Fruit fly (Drosophila melanogaster) whole organism, embryonic: ENCODE data around the gene CG43799.

ENCODE experiments used
- Antp ChIP-seq: fragments of 200-800 bp; sonication (Bioruptor generic); optimal IDR thresholded peaks from 3 replicates; lab custom pipeline; 2016; ENCODE audit warnings: missing biosample characterization, missing genetic modification characterization
- Bdp1 ChIP-seq: fragments of 200-800 bp; sonication (Bioruptor generic); optimal IDR thresholded peaks from 3 replicates; lab custom pipeline; 2016; ENCODE audit warnings: missing biosample characterization, missing genetic modification characterization
- CG11560 ChIP-seq: fragments of 200-800 bp; sonication (Bioruptor generic); IDR thresholded peaks from 3 replicates; pipeline ENCODE4 v1.3.6; 2022; ENCODE audit warnings: missing biosample characterization, missing genetic modification characterization
- CG11723 ChIP-seq: fragments of 200-800 bp; sonication (Bioruptor generic); optimal IDR thresholded peaks from 2 replicates; lab custom pipeline; 2017; ENCODE audit warnings: missing biosample characterization, mild to moderate bottlenecking, missing genetic modification characterization
- CG14860 ChIP-seq: fragments of 200-800 bp; sonication (Bioruptor generic); IDR thresholded peaks from 3 replicates; pipeline ENCODE4 v1.3.6; 2022; ENCODE audit warnings: missing biosample characterization, missing genetic modification characterization; ENCODE audit not compliant: partially characterized antibody
- CG16813 ChIP-seq: fragments of 200-800 bp; sonication (Bioruptor generic); IDR thresholded peaks from 3 replicates; pipeline ENCODE4 v1.3.6; 2022; ENCODE audit warnings: missing biosample characterization, missing genetic modification characterization; ENCODE audit not compliant: partially characterized antibody
- CG17829 ChIP-seq: fragments of 200-800 bp; optimal IDR thresholded peaks from 2 replicates; lab custom pipeline; 2019; ENCODE audit warnings: missing biosample characterization, mild to moderate bottlenecking, missing genetic modification characterization, moderate library complexity
- CG18476 ChIP-seq: fragments of 200-800 bp; sonication (Bioruptor generic); optimal IDR thresholded peaks from 2 replicates; lab custom pipeline; 2016; ENCODE audit warnings: missing biosample characterization, mild to moderate bottlenecking, missing genetic modification characterization
- CG2712 ChIP-seq: fragments of 200-800 bp; optimal IDR thresholded peaks from 3 replicates; lab custom pipeline; 2019; ENCODE audit warnings: missing biosample characterization, mild to moderate bottlenecking, missing genetic modification characterization, moderate library complexity
- CG31365 ChIP-seq: fragments of 200-800 bp; sonication (Bioruptor generic); optimal IDR thresholded peaks from 2 replicates; lab custom pipeline; 2018; ENCODE audit warnings: missing biosample characterization, mild to moderate bottlenecking, missing genetic modification characterization
- CG4854 ChIP-seq: fragments of 200-800 bp; sonication (Bioruptor generic); optimal IDR thresholded peaks from 2 replicates; lab custom pipeline; 2016; ENCODE audit warnings: missing biosample characterization, missing genetic modification characterization, inconsistent platforms
- CG5953 ChIP-seq: fragments of 200-800 bp; sonication (Bioruptor generic); IDR thresholded peaks from 2 replicates; pipeline ENCODE4 v1.3.6; 2022; ENCODE audit warnings: missing biosample characterization, missing genetic modification characterization
- CG6765 ChIP-seq: fragments of 200-800 bp; sonication (Bioruptor generic); optimal IDR thresholded peaks from 3 replicates; lab custom pipeline; 2017; ENCODE audit warnings: missing biosample characterization, mild to moderate bottlenecking, missing genetic modification characterization
- CG7556 ChIP-seq: fragments of 200-800 bp; sonication (Bioruptor generic); optimal IDR thresholded peaks from 2 replicates; lab custom pipeline; 2017; ENCODE audit warnings: missing biosample characterization, mild to moderate bottlenecking, missing genetic modification characterization
- CG7839 ChIP-seq: fragments of 200-800 bp; sonication (Bioruptor generic); optimal IDR thresholded peaks from 3 replicates; lab custom pipeline; 2018; ENCODE audit warnings: missing biosample characterization, mild to moderate bottlenecking, missing genetic modification characterization, moderate library complexity
- D19B ChIP-seq: fragments of 200-800 bp; sonication (Bioruptor generic); optimal IDR thresholded peaks from 2 replicates; lab custom pipeline; 2017; ENCODE audit warnings: missing biosample characterization, mild to moderate bottlenecking, missing genetic modification characterization
- Drgx ChIP-seq: fragments of 200-800 bp; sonication (Bioruptor generic); IDR thresholded peaks from 2 replicates; pipeline ENCODE4 v1.3.6; 2022; ENCODE audit warnings: missing biosample characterization, missing genetic modification characterization
- Gug ChIP-seq: fragments of 200-800 bp; sonication (Bioruptor generic); IDR thresholded peaks from 4 replicates; pipeline ENCODE4 v1.3.6; 2022; ENCODE audit warnings: missing biosample characterization, missing genetic modification characterization
- HLH54F ChIP-seq: fragments of 200-800 bp; sonication (Bioruptor generic); optimal IDR thresholded peaks from 3 replicates; lab custom pipeline; 2016; ENCODE audit warnings: missing biosample characterization, missing genetic modification characterization
- Jarid2 ChIP-seq: fragments of 200-800 bp; sonication (Bioruptor generic); optimal IDR thresholded peaks from 3 replicates; lab custom pipeline; 2017; ENCODE audit warnings: mild to moderate bottlenecking, missing biosample characterization, missing genetic modification reagents, missing genetic modification characterization
- Kr ChIP-seq: fragments of 200-800 bp; sonication (Bioruptor generic); optimal IDR thresholded peaks from 2 replicates; lab custom pipeline; 2017; ENCODE audit warnings: missing biosample characterization, mild to moderate bottlenecking, missing genetic modification characterization
- NC2β ChIP-seq: fragments of 200-800 bp; sonication (Bioruptor generic); optimal IDR thresholded peaks from 2 replicates; lab custom pipeline; 2016; ENCODE audit warnings: missing biosample characterization, missing genetic modification characterization
- Nf-YA ChIP-seq: fragments of 200-800 bp; sonication (Bioruptor generic); IDR thresholded peaks from 2 replicates; pipeline ENCODE4 v1.3.6; 2022; ENCODE audit warnings: missing biosample characterization, missing genetic modification characterization
- Oli ChIP-seq: fragments of 200-800 bp; sonication (Bioruptor generic); optimal IDR thresholded peaks from 2 replicates; lab custom pipeline; 2018; ENCODE audit warnings: missing biosample characterization, mild to moderate bottlenecking, missing genetic modification characterization, moderate library complexity
- Optix ChIP-seq: fragments of 200-800 bp; sonication (Bioruptor generic); IDR thresholded peaks from 3 replicates; pipeline ENCODE4 v1.3.6; 2022; ENCODE audit warnings: missing biosample characterization, missing genetic modification characterization
- Ravus ChIP-seq: fragments of 200-800 bp; sonication (Bioruptor generic); IDR thresholded peaks from 2 replicates; pipeline ENCODE4 v1.3.6; 2022; ENCODE audit warnings: missing biosample characterization, missing genetic modification characterization
- Side ChIP-seq: fragments of 200-800 bp; sonication (Bioruptor generic); optimal IDR thresholded peaks from 2 replicates; lab custom pipeline; 2016; ENCODE audit warnings: missing biosample characterization, missing genetic modification characterization
- Sox102F ChIP-seq: fragments of 200-800 bp; sonication (Bioruptor generic); optimal IDR thresholded peaks from 2 replicates; lab custom pipeline; 2018; ENCODE audit warnings: missing biosample characterization, mild to moderate bottlenecking, missing genetic modification characterization, moderate library complexity
- aop ChIP-seq: fragments of 200-800 bp; sonication (Bioruptor generic); IDR thresholded peaks from 2 replicates; pipeline ENCODE4 v1.3.6; 2022; ENCODE audit warnings: missing biosample characterization, missing genetic modification characterization
- ash1 ChIP-seq: fragments of 200-800 bp; sonication (Bioruptor generic); optimal IDR thresholded peaks from 2 replicates; lab custom pipeline; 2018; ENCODE audit warnings: missing biosample characterization, mild to moderate bottlenecking, missing genetic modification characterization
- ci ChIP-seq: fragments of 200-800 bp; sonication (Bioruptor generic); IDR thresholded peaks from 3 replicates; pipeline ENCODE4 v1.3.6; 2022; ENCODE audit warnings: missing biosample characterization, missing genetic modification characterization
- cwo ChIP-seq: fragments of 200-800 bp; sonication (Bioruptor generic); optimal IDR thresholded peaks from 3 replicates; lab custom pipeline; 2017; ENCODE audit warnings: missing biosample characterization, missing genetic modification characterization, mild to moderate bottlenecking, moderate library complexity, missing genetic modification reagents
- disco-r ChIP-seq: fragments of 200-800 bp; sonication (Bioruptor generic); optimal IDR thresholded peaks from 2 replicates; lab custom pipeline; 2016; ENCODE audit warnings: missing biosample characterization, missing genetic modification characterization
- ewg ChIP-seq: fragments of 200-800 bp; sonication (Bioruptor generic); optimal IDR thresholded peaks from 3 replicates; lab custom pipeline; 2017; ENCODE audit warnings: mild to moderate bottlenecking, missing biosample characterization, missing genetic modification reagents, missing genetic modification characterization
- fd96Cb ChIP-seq: fragments of 200-800 bp; sonication (Bioruptor generic); optimal IDR thresholded peaks from 2 replicates; lab custom pipeline; 2018; ENCODE audit warnings: missing biosample characterization, mild to moderate bottlenecking, missing genetic modification characterization, moderate library complexity
- grn ChIP-seq: fragments of 200-800 bp; sonication (Bioruptor generic); optimal IDR thresholded peaks from 3 replicates; lab custom pipeline; 2017; ENCODE audit warnings: missing biosample characterization, missing genetic modification characterization
- hbn ChIP-seq: fragments of 200-800 bp; sonication (Bioruptor generic); IDR thresholded peaks from 2 replicates; pipeline ENCODE4 v1.3.6; 2022; ENCODE audit warnings: missing biosample characterization, missing genetic modification characterization; ENCODE audit not compliant: partially characterized antibody
- hkb ChIP-seq, 2 experiments: fragments of 200-800 bp in 1 of 2; fragments of >200 bp in 1 of 2; sonication (Bioruptor generic) in 1 of 2; IDR thresholded peaks in 1 of 2; optimal IDR thresholded peaks in 1 of 2; 2 replicates each; pipeline versions ENCODE4 v1.3.6 to Lab custom; 2017 to 2022; ENCODE audit warnings: missing biosample characterization in 1 of 2, missing genetic modification characterization in 1 of 2
- lilli ChIP-seq: fragments of 200-800 bp; sonication (Bioruptor generic); optimal IDR thresholded peaks from 3 replicates; lab custom pipeline; 2016; ENCODE audit warnings: missing biosample characterization, missing genetic modification characterization
- nerfin-1 ChIP-seq: fragments of 200-800 bp; sonication (Bioruptor generic); optimal IDR thresholded peaks from 3 replicates; lab custom pipeline; 2019; ENCODE audit warnings: missing biosample characterization, mild to moderate bottlenecking, missing genetic modification characterization, moderate library complexity
- nerfin-2 ChIP-seq: fragments of 200-800 bp; sonication (Bioruptor generic); IDR thresholded peaks from 2 replicates; pipeline ENCODE4 v1.3.6; 2022; ENCODE audit warnings: missing biosample characterization, missing genetic modification characterization; ENCODE audit not compliant: partially characterized antibody
- pnt ChIP-seq: fragments of 200-800 bp; sonication (Bioruptor generic); optimal IDR thresholded peaks from 3 replicates; lab custom pipeline; 2016; ENCODE audit warnings: missing biosample characterization, missing genetic modification characterization
- psq ChIP-seq: fragments of 200-800 bp; sonication (Bioruptor generic); optimal IDR thresholded peaks from 2 replicates; lab custom pipeline; 2017; ENCODE audit warnings: missing biosample characterization, missing genetic modification characterization
- rib ChIP-seq: fragments of 200-800 bp; sonication (Bioruptor generic); IDR thresholded peaks from 2 replicates; pipeline ENCODE4 v1.3.6; 2022; ENCODE audit warnings: missing biosample characterization, missing genetic modification characterization
- sd ChIP-seq: fragments of 200-800 bp; sonication (Bioruptor generic); optimal IDR thresholded peaks from 3 replicates; lab custom pipeline; 2018; ENCODE audit warnings: missing biosample characterization, mild to moderate bottlenecking, missing genetic modification characterization, moderate library complexity
- sqz ChIP-seq: fragments of 200-800 bp; sonication (Bioruptor generic); optimal IDR thresholded peaks from 3 replicates; lab custom pipeline; 2018; ENCODE audit warnings: missing biosample characterization, mild to moderate bottlenecking, missing genetic modification characterization
- trem ChIP-seq: fragments of 200-800 bp; optimal IDR thresholded peaks from 3 replicates; lab custom pipeline; 2019; ENCODE audit warnings: missing biosample characterization, mild to moderate bottlenecking, missing genetic modification characterization, moderate library complexity
- twi ChIP-seq: fragments of 200-800 bp; optimal IDR thresholded peaks from 2 replicates; lab custom pipeline; 2019; ENCODE audit warnings: missing biosample characterization, mild to moderate bottlenecking, missing genetic modification characterization, moderate library complexity
- usp ChIP-seq: fragments of >200 bp; optimal IDR thresholded peaks from 2 replicates; lab custom pipeline; 2017; ENCODE audit warnings: missing biosample characterization, missing genetic modification characterization
- vfl ChIP-seq: fragments of 200-800 bp; sonication (Bioruptor generic); optimal IDR thresholded peaks from 2 replicates; lab custom pipeline; 2016; ENCODE audit warnings: missing biosample characterization, missing genetic modification characterization
- zfh1 ChIP-seq: fragments of 200-800 bp; sonication (Bioruptor generic); IDR thresholded peaks from 3 replicates; pipeline ENCODE4 v1.3.6; 2022; ENCODE audit warnings: missing biosample characterization, missing genetic modification characterization

The CG43799 gene

DNA sequence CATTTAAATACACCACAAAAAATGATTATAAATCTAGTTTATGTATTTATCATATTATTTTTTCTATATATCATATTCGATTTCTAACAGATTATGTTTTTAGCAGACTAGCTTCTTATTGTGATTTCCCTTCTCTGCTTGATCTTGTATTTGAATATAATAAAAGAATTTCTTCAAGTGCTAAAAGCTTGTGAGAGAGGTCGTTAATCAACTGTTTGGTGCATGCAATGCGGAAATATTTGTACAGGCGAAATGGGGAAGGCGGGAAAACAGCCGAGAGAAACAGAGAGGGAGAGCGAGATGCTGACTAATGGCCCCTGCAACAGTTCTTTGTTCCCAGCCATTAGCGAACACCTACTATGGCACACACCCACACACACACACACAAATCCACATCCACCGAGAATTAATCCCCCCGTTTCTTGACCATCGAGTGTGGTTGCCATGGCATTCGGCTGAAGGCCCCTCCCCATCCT lies 27.9 kb upstream of the CG43799 start (continued):
- TF ChIP-seq Bdp1 (GFP tag; lab: Kevin White, UChicago) (no peak), D19B (GFP tag; lab: Kevin White, UChicago) (no peak), Drgx (GFP tag; lab: Robert Waterston, UW) (peak; percentile 68), ci (GFP tag; lab: Robert Waterston, UW) (0 out of 3 replicates have a peak, but pooled peaks have one; percentile 8), aop (no peak), Oli (tag; lab: Kevin White, UChicago) (no peak), CG14860 (no peak), Side (GFP tag; lab: Kevin White, UChicago) (no peak), CG7839 (tag; lab: Kevin White, UChicago) (no peak), hkb (optimal IDR thresholded peaks at IDR 0.05; lab: Kevin White, UChicago) (no peak), hkb (GFP tag; IDR thresholded peaks at IDR 0.05; lab: Robert Waterston, UW) (no peak), psq (GFP tag; lab: Kevin White, UChicago) (no peak), zfh1 (GFP tag; lab: Robert Waterston, UW) (0 out of 3 replicates have a peak, but pooled peaks have one; percentile 22), HLH54F (no peak), disco-r (GFP tag; lab: Kevin White, UChicago) (no peak), CG31365 (tag; lab: Kevin White, UChicago) (no peak), rib (GFP tag; lab: Robert Waterston, UW) (0 out of 2 replicates have a peak, but pooled peaks have one; percentile 17), Nf-YA (GFP tag; lab: Robert Waterston, UW) (no peak), Jarid2 (GFP tag; lab: Kevin White, UChicago) (no peak), hbn (GFP tag; lab: Robert Waterston, UW) (no peak), twi (no peak), nerfin-1 (tag; lab: Kevin White, UChicago) (no peak), ewg (GFP tag; lab: Kevin White, UChicago) (no peak), trem (tag; lab: Kevin White, UChicago) (no peak), Kr (no peak), grn (GFP tag; lab: Kevin White, UChicago) (no peak), Antp (GFP tag; lab: Kevin White, UChicago) (no peak), CG18476 (GFP tag; lab: Kevin White, UChicago) (no peak), CG16813 (no peak), pnt (GFP tag; lab: Kevin White, UChicago) (no peak), cwo (GFP tag; lab: Kevin White, UChicago) (no peak), CG2712 (peak; percentile 3), fd96Cb (no peak), CG6765 (GFP tag; lab: Kevin White, UChicago) (no peak), Gug (no peak), CG4854 (no peak), CG11560 (no peak), Optix (no peak), Sox102F (GFP tag; lab: Kevin White, UChicago) (peak; percentile 51), nerfin-2 (GFP tag; lab: Robert Waterston, UW) (no peak), vfl (GFP tag; lab: Kevin White, UChicago) (no peak), CG5953 (no peak), NC2β (no peak), lilli (GFP tag; lab: Kevin White, UChicago) (no peak), ash1 (GFP tag; lab: Kevin White, UChicago) (no peak), sd (tag; lab: Kevin White, UChicago) (peak; percentile 46), CG7556 (GFP tag; lab: Kevin White, UChicago) (no peak), usp (GFP tag; lab: Kevin White, UChicago) (no peak), sqz (GFP tag; lab: Kevin White, UChicago) (no peak), CG11723 (no peak), CG17829 (tag; lab: Kevin White, UChicago) (no peak), Ravus (no peak)
